Worm (Caenorhabditis elegans) whole organism, L2 larva: Measurements from ENCODE around the gene C39E6.2.

Source experiments
- F13H6.1 ChIP-seq: sonication (generic microtip); optimal IDR thresholded peaks from 2 replicates; lab custom pipeline; 2016; ENCODE audit warnings: missing genetic modification characterization, missing compliant biosample characterization
- R02D3.7 ChIP-seq: fragments of 150-350 bp; optimal IDR thresholded peaks from 2 replicates; lab custom pipeline; 2014; ENCODE audit warnings: missing biosample characterization, missing genetic modification characterization
- Y55F3AM.14 ChIP-seq: fragments of 200-800 bp; sonication (Bioruptor generic); optimal IDR thresholded peaks from 2 replicates; lab custom pipeline; 2018; ENCODE audit warnings: mild to moderate bottlenecking, missing genetic modification characterization, missing compliant biosample characterization
- ZK546.5 ChIP-seq: sonication (generic microtip); optimal IDR thresholded peaks from 2 replicates; lab custom pipeline; 2017; ENCODE audit warnings: missing biosample characterization, missing genetic modification characterization
- aly-2 ChIP-seq: fragments of 150-350 bp; optimal IDR thresholded peaks from 2 replicates; lab custom pipeline; 2014; ENCODE audit warnings: missing biosample characterization, missing genetic modification characterization
- blmp-1 ChIP-seq: sonication (generic microtip); optimal IDR thresholded peaks from 2 replicates; lab custom pipeline; 2017; ENCODE audit warnings: missing genetic modification characterization, mild to moderate bottlenecking, missing compliant biosample characterization, antibody characterized with exemption, moderate library complexity; ENCODE audit not compliant: insufficient read depth
- ceh-82 ChIP-seq: fragments of 150-350 bp; optimal IDR thresholded peaks from 2 replicates; lab custom pipeline; 2014; ENCODE audit warnings: missing biosample characterization, missing genetic modification characterization
- crh-2 ChIP-seq: sonication (generic microtip); optimal IDR thresholded peaks from 2 replicates; lab custom pipeline; 2017; ENCODE audit warnings: missing biosample characterization, missing genetic modification characterization
- dmd-4 ChIP-seq: sonication (generic microtip); optimal IDR thresholded peaks from 2 replicates; lab custom pipeline; 2017; ENCODE audit warnings: missing biosample characterization, missing genetic modification characterization
- egl-27 ChIP-seq: sonication (generic microtip); optimal IDR thresholded peaks from 3 replicates; lab custom pipeline; 2017; ENCODE audit warnings: missing biosample characterization, missing genetic modification reagents, missing genetic modification characterization
- elt-3 ChIP-seq: sonication (generic microtip); optimal IDR thresholded peaks from 2 replicates; lab custom pipeline; 2017; ENCODE audit warnings: missing biosample characterization, missing genetic modification characterization
- fos-1 ChIP-seq: fragments of 150-350 bp; optimal IDR thresholded peaks from 2 replicates; lab custom pipeline; 2014; ENCODE audit warnings: missing biosample characterization, missing genetic modification characterization
- lin-11 ChIP-seq: fragments of 150-350 bp; sonication (generic microtip); optimal IDR thresholded peaks from 2 replicates; lab custom pipeline; 2014; ENCODE audit warnings: missing biosample characterization, missing genetic modification characterization, inconsistent platforms, mixed read lengths
- lin-13 ChIP-seq: fragments of 150-350 bp; optimal IDR thresholded peaks from 2 replicates; lab custom pipeline; 2014; ENCODE audit warnings: missing biosample characterization, missing genetic modification reagents, missing genetic modification characterization
- lin-39 ChIP-seq: fragments of 150-350 bp; optimal IDR thresholded peaks from 2 replicates; lab custom pipeline; 2014; ENCODE audit warnings: missing biosample characterization, missing genetic modification reagents, missing genetic modification characterization
- lsy-2 ChIP-seq, 2 experiments: fragments of 150-350 bp in 1 of 2; sonication (generic microtip) in 1 of 2; optimal IDR thresholded peaks; 2 replicates each; lab custom pipeline; 2014 to 2017; ENCODE audit warnings: missing biosample characterization in 2 of 2, missing genetic modification characterization in 2 of 2
- mab-5 ChIP-seq: fragments of 150-350 bp; optimal IDR thresholded peaks from 2 replicates; lab custom pipeline; 2014; ENCODE audit warnings: missing biosample characterization, missing genetic modification characterization
- mbf-1 ChIP-seq: sonication (generic microtip); optimal IDR thresholded peaks from 2 replicates; lab custom pipeline; 2017; ENCODE audit warnings: missing biosample characterization, missing genetic modification characterization
- mdl-1 ChIP-seq, 2 experiments: fragments of 150-350 bp in 1 of 2; sonication (generic microtip) in 1 of 2; optimal IDR thresholded peaks; 2 replicates each; lab custom pipeline; 2017; ENCODE audit warnings: missing biosample characterization in 2 of 2, missing genetic modification characterization in 2 of 2
- nhr-10 ChIP-seq: sonication (generic microtip); optimal IDR thresholded peaks from 2 replicates; lab custom pipeline; 2017; ENCODE audit warnings: missing biosample characterization, missing genetic modification characterization
- nhr-11 ChIP-seq: fragments of 150-350 bp; optimal IDR thresholded peaks from 2 replicates; lab custom pipeline; 2014; ENCODE audit warnings: missing biosample characterization, missing genetic modification characterization
- nhr-12 ChIP-seq: fragments of 150-350 bp; optimal IDR thresholded peaks from 2 replicates; lab custom pipeline; 2014; ENCODE audit warnings: missing biosample characterization, missing genetic modification characterization
- nhr-129 ChIP-seq: fragments of 150-350 bp; optimal IDR thresholded peaks from 2 replicates; lab custom pipeline; 2014; ENCODE audit warnings: missing biosample characterization, missing genetic modification characterization
- nhr-23 ChIP-seq: fragments of 150-350 bp; optimal IDR thresholded peaks from 2 replicates; lab custom pipeline; 2014; ENCODE audit warnings: missing biosample characterization, missing genetic modification reagents, missing genetic modification characterization
- nhr-237 ChIP-seq: fragments of 150-350 bp; optimal IDR thresholded peaks from 2 replicates; lab custom pipeline; 2014; ENCODE audit warnings: missing biosample characterization, missing genetic modification characterization
- nhr-25 ChIP-seq: fragments of 150-350 bp; sonication (generic microtip); optimal IDR thresholded peaks from 3 replicates; lab custom pipeline; 2014; ENCODE audit warnings: missing biosample characterization, missing genetic modification characterization
- nhr-6 ChIP-seq: fragments of 150-350 bp; optimal IDR thresholded peaks from 2 replicates; lab custom pipeline; 2014; ENCODE audit warnings: missing biosample characterization, missing genetic modification characterization
- nhr-77 ChIP-seq: fragments of 150-350 bp; optimal IDR thresholded peaks from 2 replicates; lab custom pipeline; 2014; ENCODE audit warnings: missing biosample characterization, missing genetic modification characterization
- peb-1 ChIP-seq: fragments of 150-350 bp; optimal IDR thresholded peaks from 2 replicates; lab custom pipeline; 2014; ENCODE audit warnings: missing biosample characterization, missing genetic modification characterization
- sem-4 ChIP-seq: fragments of 150-350 bp; optimal IDR thresholded peaks from 2 replicates; lab custom pipeline; 2014; ENCODE audit warnings: missing biosample characterization, missing genetic modification reagents, missing genetic modification characterization
- sma-3 ChIP-seq: sonication (generic microtip); optimal IDR thresholded peaks from 2 replicates; lab custom pipeline; 2016; ENCODE audit warnings: missing genetic modification reagents, missing genetic modification characterization, missing compliant biosample characterization
- sma-9 ChIP-seq, 2 experiments: fragments of 150-350 bp in 1 of 2; sonication (generic microtip) in 1 of 2; optimal IDR thresholded peaks; 2 replicates each; lab custom pipeline; 2014 to 2016; ENCODE audit warnings: missing genetic modification characterization in 2 of 2, mild to moderate bottlenecking in 1 of 2, missing biosample characterization in 1 of 2, missing compliant biosample characterization in 1 of 2, missing genetic modification reagents in 1 of 2, moderate library complexity in 1 of 2
- snpc-4 ChIP-seq: fragments of 150-350 bp; optimal IDR thresholded peaks from 2 replicates; lab custom pipeline; 2014; ENCODE audit warnings: missing biosample characterization, missing genetic modification characterization
- unc-39 ChIP-seq: fragments of 150-350 bp; optimal IDR thresholded peaks from 2 replicates; lab custom pipeline; 2014; ENCODE audit warnings: missing biosample characterization, missing genetic modification characterization
- unc-55 ChIP-seq: fragments of 150-350 bp; sonication (generic microtip); optimal IDR thresholded peaks from 3 replicates; lab custom pipeline; 2014; ENCODE audit warnings: missing biosample characterization, missing genetic modification reagents, missing genetic modification characterization
- zag-1 ChIP-seq: fragments of 150-350 bp; optimal IDR thresholded peaks from 2 replicates; lab custom pipeline; 2014; ENCODE audit warnings: missing biosample characterization, missing genetic modification characterization
- ztf-1 ChIP-seq: fragments of 200-800 bp; sonication (Bioruptor generic); conservative IDR thresholded peaks from 2 replicates; pipeline ENCODE4 v1.3.6; 2022; ENCODE audit warnings: missing genetic modification characterization, missing compliant biosample characterization
- ztf-11 ChIP-seq: sonication (generic microtip); optimal IDR thresholded peaks from 2 replicates; lab custom pipeline; 2017; ENCODE audit warnings: missing biosample characterization, missing genetic modification characterization
- ztf-4 ChIP-seq: fragments of 150-350 bp; optimal IDR thresholded peaks from 2 replicates; lab custom pipeline; 2014; ENCODE audit warnings: missing biosample characterization, missing genetic modification characterization

Gene C39E6.2

ce11 chrX:4754725-4755124 lies at the start of gene C39E6.2:
TSS of gene C39E6.2 (minus strand) at chrX:4755118.
- TF ChIP-seq zag-1 (tag; lab: Kevin White, UChicago) (no peak), blmp-1 (no peak), aly-2 (no peak), nhr-6 (tag; lab: Kevin White, UChicago) (no peak), lsy-2 (tag; optimal IDR thresholded peaks at IDR 0.05; lab: Kevin White, UChicago) (no peak), unc-39 (tag; lab: Kevin White, UChicago) (no peak), nhr-11 (no peak), nhr-10 (tag; lab: Kevin White, UChicago) (no peak), nhr-129 (tag; lab: Kevin White, UChicago) (no peak), Y55F3AM.14 (no peak)

DNA sequence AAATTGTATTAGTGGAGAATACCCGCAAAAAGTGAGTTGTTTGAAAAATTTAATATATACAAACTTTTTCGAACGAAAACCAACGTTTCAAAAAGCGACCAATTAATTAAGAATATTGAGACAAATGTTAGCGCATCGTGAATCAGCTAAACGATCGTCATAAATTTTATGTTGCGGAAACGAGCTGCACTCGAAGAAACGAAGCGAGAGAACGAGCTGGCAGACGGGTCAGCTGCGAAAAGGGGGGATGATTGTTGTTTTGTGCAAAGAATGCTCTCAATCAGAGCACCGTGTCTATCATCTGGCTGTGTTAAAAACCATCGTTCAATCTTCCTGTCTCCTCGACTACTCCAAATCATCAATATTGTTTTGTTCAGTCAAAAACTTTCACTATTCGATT lies 49.0 kb upstream of the C39E6.2 start:
- no peak for TF ChIP-seq sem-4 (tag; lab: Kevin White, UChicago)
- no peak for TF ChIP-seq ztf-11 (tag; lab: Kevin White, UChicago)
- no peak for TF ChIP-seq sma-3 (GFP tag; lab: Kevin White, UChicago)
- no peak for TF ChIP-seq Y55F3AM.14
- no peak for TF ChIP-seq F13H6.1 (tag; lab: Kevin White, UChicago)
- no peak for TF ChIP-seq R02D3.7 (tag; lab: Kevin White, UChicago)
- no peak for TF ChIP-seq ztf-1 (GFP tag; lab: Robert Waterston, UW)
- TF ChIP-seq nhr-25 (tag; lab: Kevin White, UChicago) = no peak
- TF ChIP-seq lin-39 = no peak
- TF ChIP-seq ceh-82 = no peak
- no peak for TF ChIP-seq snpc-4 (tag; lab: Kevin White, UChicago)
- no peak for TF ChIP-seq lin-13 (GFP tag; lab: Kevin White, UChicago)
- no peak for TF ChIP-seq mbf-1 (tag; lab: Kevin White, UChicago)
- TF ChIP-seq nhr-237 = no peak
- TF ChIP-seq blmp-1 = no peak

ce11 chrX:4802255-4802654 lies 47.3 kb upstream of the C39E6.2 start:
- peak; percentile 6 for TF ChIP-seq unc-55
- TF ChIP-seq ztf-11 (tag; lab: Kevin White, UChicago) = no peak
- TF ChIP-seq nhr-11 = no peak
- TF ChIP-seq aly-2 = no peak
- TF ChIP-seq nhr-77 (tag; lab: Kevin White, UChicago) = no peak
- TF ChIP-seq mab-5 (tag; lab: Kevin White, UChicago) = peak; percentile 87
- peak; percentile 16 for TF ChIP-seq sem-4 (tag; lab: Kevin White, UChicago)
- TF ChIP-seq, all 48 proteins: peak for 3

ce11 chrX:4800892-4801291 lies 46.0 kb upstream of the C39E6.2 start:
- TF ChIP-seq unc-55 (no peak), lin-11 (no peak), ztf-1 (GFP tag; lab: Robert Waterston, UW) (no peak), nhr-77 (tag; lab: Kevin White, UChicago) (no peak), fos-1 (tag; lab: Kevin White, UChicago) (peak; percentile 22), peb-1 (no peak), mbf-1 (tag; lab: Kevin White, UChicago) (no peak), egl-27 (no peak)
- TF ChIP-seq, all 48 proteins: peak for 1

DNA sequence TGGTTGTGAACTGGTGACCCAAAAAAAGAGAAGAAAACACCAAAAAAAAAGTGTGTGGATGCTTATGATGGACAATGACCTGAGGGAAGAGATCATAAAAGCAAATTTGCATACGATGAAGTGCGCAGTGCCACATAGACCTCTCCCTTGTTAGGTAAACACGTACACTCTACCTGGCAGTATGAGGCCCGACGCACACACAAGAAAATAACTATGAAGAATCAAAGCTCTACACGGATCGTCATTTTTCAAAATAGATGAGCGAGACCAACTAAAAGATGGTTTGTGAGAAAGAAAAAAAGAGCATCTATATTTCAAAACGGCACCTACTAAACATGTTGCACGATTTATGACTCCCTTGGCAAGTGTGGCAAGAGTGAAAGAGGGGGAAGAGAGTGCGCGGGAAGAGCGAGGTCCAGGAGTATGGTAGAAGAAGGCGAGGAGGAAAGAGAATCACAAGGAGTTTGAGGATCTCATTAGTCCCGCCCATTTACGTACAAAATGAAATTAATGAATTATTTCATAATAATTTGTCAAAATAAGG lies 45.2 kb upstream of the C39E6.2 start, which contains the start of gene mig-13:
Gene mig-13 (minus strand): TSS at position 51 of the 544 bp plus-strand sequence.
- TF ChIP-seq snpc-4 (tag; lab: Kevin White, UChicago) = no peak
- TF ChIP-seq peb-1 = no peak
- peak; percentile 92 for TF ChIP-seq mab-5 (tag; lab: Kevin White, UChicago)
- no peak for TF ChIP-seq F13H6.1 (tag; lab: Kevin White, UChicago)
- TF ChIP-seq ztf-4 (tag; lab: Kevin White, UChicago) = no peak

- TF ChIP-seq unc-55 (no peak), mab-5 (tag; lab: Kevin White, UChicago) (no peak), unc-39 (tag; lab: Kevin White, UChicago) (no peak), nhr-23 (tag; lab: Kevin White, UChicago) (no peak), R02D3.7 (tag; lab: Kevin White, UChicago) (no peak), ztf-11 (tag; lab: Kevin White, UChicago) (no peak), peb-1 (no peak), Y55F3AM.14 (no peak), sem-4 (tag; lab: Kevin White, UChicago) (no peak), nhr-10 (tag; lab: Kevin White, UChicago) (no peak), ztf-4 (tag; lab: Kevin White, UChicago) (no peak), crh-2 (tag; lab: Kevin White, UChicago) (peak; percentile 73), ceh-82 (no peak), blmp-1 (peak; percentile 98), lin-39 (no peak), lin-11 (no peak), nhr-12 (no peak), elt-3 (no peak), ZK546.5 (tag; lab: Kevin White, UChicago) (no peak), mdl-1 (tag; optimal IDR thresholded peaks at IDR 0.05; lab: Kevin White, UChicago) (no peak), nhr-237 (no peak), nhr-77 (tag; lab: Kevin White, UChicago) (no peak), sma-3 (GFP tag; lab: Kevin White, UChicago) (peak; percentile 10), sma-9 (GFP tag; optimal IDR thresholded peaks at IDR 0.05; lab: Kevin White, UChicago) (peak; percentile 83), sma-9 (tag; optimal IDR thresholded peaks at IDR 0.05; lab: Kevin White, UChicago) (no peak), dmd-4 (tag; lab: Kevin White, UChicago) (no peak), nhr-6 (tag; lab: Kevin White, UChicago) (no peak), lsy-2 (tag; optimal IDR thresholded peaks at IDR 0.05; lab: Kevin White, UChicago) (peak in 1 of 2 experiments; percentile 4)
Measured at ce11 chrX:4795329-4795728, 40.4 kb upstream of the C39E6.2 start.
